Fruit fly (Drosophila melanogaster): ENCODE results near the gene CG13877.
A peak's percentile ranks its signal among the peaks of the same experiment; 100 is the strongest.

Gene CG13877

DNA sequence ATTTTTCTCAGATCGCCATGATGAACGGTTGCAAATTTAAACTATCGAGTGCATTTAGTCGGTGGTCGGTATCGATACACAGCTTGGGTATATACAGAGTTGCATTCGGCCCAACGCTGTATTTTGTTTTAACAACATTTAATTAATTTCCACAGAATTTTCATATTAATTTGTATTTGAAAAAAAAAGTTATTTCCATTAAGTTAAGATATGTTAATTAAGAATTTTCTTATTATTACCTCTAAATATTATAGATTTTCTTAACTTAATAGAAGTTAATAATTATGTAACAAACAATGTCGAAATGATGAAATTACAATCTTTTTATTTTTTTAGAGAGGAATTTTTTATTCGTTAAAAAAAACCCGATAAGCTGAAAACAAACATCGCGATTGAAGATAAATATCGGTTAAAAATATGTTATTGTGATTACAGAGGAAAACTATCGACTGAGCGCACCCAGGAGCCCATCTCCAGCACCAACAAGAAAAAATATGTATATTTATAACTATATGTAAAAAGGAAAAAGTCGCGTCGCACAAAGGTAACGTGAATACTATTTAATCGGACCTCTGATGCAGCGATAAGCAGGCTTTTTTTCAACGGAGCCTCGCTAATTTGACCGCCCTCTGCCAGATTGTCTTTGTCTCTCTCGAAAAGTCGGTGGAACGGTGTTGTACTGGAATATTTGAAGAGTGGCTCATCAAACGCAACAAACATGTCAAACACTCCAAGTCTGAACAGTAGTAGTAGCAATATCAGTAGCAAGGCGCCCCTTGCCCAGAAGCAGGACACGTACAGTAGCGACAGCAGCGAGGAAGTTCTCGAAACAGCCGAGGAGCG, 17.9 kb upstream of the CG13877 start, which contains the start of the genes rno and mri (continued):
- peak; percentile 9 for TF ChIP-seq Hsf (GFP tag; optimal IDR thresholded peaks at IDR 0.05)
- no peak for TF ChIP-seq CG11723 (GFP tag; optimal IDR thresholded peaks at IDR 0.05)
- TF ChIP-seq odd (GFP tag; optimal IDR thresholded peaks at IDR 0.05): peak; percentile 21
- peak; percentile 58 for TF ChIP-seq HHEX (GFP tag; optimal IDR thresholded peaks at IDR 0.05)
- no peak for TF ChIP-seq eyg (GFP tag; optimal IDR thresholded peaks at IDR 0.05)
- no peak for TF ChIP-seq CG15479 (GFP tag; optimal IDR thresholded peaks at IDR 0.05)
- no peak for TF ChIP-seq Sry-β (GFP tag; optimal IDR thresholded peaks at IDR 0.05)
- peak; percentile 44 for TF ChIP-seq trh (GFP tag; optimal IDR thresholded peaks at IDR 0.05)
- TF ChIP-seq lab (GFP tag; optimal IDR thresholded peaks at IDR 0.05): peak; percentile 67
- TF ChIP-seq bab2 (GFP tag; optimal IDR thresholded peaks at IDR 0.05): peak; percentile 51
- TF ChIP-seq en (GFP tag; optimal IDR thresholded peaks at IDR 0.05): no peak
- TF ChIP-seq Scr (GFP tag; IDR thresholded peaks at IDR 0.05; ENCODE audit: partially characterized antibody): peak; percentile 95
- TF ChIP-seq CG2116 (GFP tag; optimal IDR thresholded peaks at IDR 0.05): peak; percentile 99
- TF ChIP-seq Hmr (GFP tag; optimal IDR thresholded peaks at IDR 0.05): peak; percentile 71
- no peak for TF ChIP-seq MTF-1 (GFP tag; optimal IDR thresholded peaks at IDR 0.05; ENCODE audit: borderline replicate concordance)
- TF ChIP-seq CG43689 (GFP tag; IDR thresholded peaks at IDR 0.05): no peak
- TF ChIP-seq MBD-R2 (GFP tag; IDR thresholded peaks at IDR 0.05): peak; percentile 26
- no peak for TF ChIP-seq CG2199 (GFP tag; IDR thresholded peaks at IDR 0.05)
- peak; percentile 62; the same call in 1 of the 2 replicates for TF ChIP-seq klu (GFP tag; IDR thresholded peaks at IDR 0.05)
- no peak for TF ChIP-seq sima (GFP tag; optimal IDR thresholded peaks at IDR 0.05)
- TF ChIP-seq emc (GFP tag; optimal IDR thresholded peaks at IDR 0.05): no peak
- peak; percentile 81 for TF ChIP-seq zen (tag; optimal IDR thresholded peaks at IDR 0.05)
- no peak for TF ChIP-seq Antp (GFP tag; optimal IDR thresholded peaks at IDR 0.05)
- no peak for TF ChIP-seq rib (GFP tag; IDR thresholded peaks at IDR 0.05)
- TF ChIP-seq CG1792 (GFP tag; optimal IDR thresholded peaks at IDR 0.05): no peak
- no peak for TF ChIP-seq Gsc (GFP tag; IDR thresholded peaks at IDR 0.05)
- no peak for TF ChIP-seq Hr78 (GFP tag; optimal IDR thresholded peaks at IDR 0.05)
- TF ChIP-seq knrl (GFP tag; IDR thresholded peaks at IDR 0.05; ENCODE audit: partially characterized antibody): peak; percentile 95
- peak; percentile 64 for TF ChIP-seq fd3F (GFP tag; optimal IDR thresholded peaks at IDR 0.05)
- TF ChIP-seq CG10565 (GFP tag; optimal IDR thresholded peaks at IDR 0.05): no peak
- TF ChIP-seq H2.0 (GFP tag; IDR thresholded peaks at IDR 0.05): peak; percentile 73
- no peak for TF ChIP-seq hkb (optimal IDR thresholded peaks at IDR 0.05)
- TF ChIP-seq hkb (GFP tag; IDR thresholded peaks at IDR 0.05): peak; percentile 66
- TF ChIP-seq CG1602 (GFP tag; optimal IDR thresholded peaks at IDR 0.05): peak; percentile 70
- no peak for TF ChIP-seq CG12769 (tag; optimal IDR thresholded peaks at IDR 0.05)
- TF ChIP-seq gro (GFP tag; optimal IDR thresholded peaks at IDR 0.05): no peak
- no peak for TF ChIP-seq gfzf (GFP tag; optimal IDR thresholded peaks at IDR 0.05)
- peak; percentile 21; the same call in 1 of the 2 replicates for TF ChIP-seq CG5953 (GFP tag; IDR thresholded peaks at IDR 0.05)
- peak; percentile 61 for TF ChIP-seq Six4 (GFP tag; optimal IDR thresholded peaks at IDR 0.05)
- TF ChIP-seq br (optimal IDR thresholded peaks at IDR 0.05): no peak
- peak; percentile 74 for TF ChIP-seq ind (GFP tag; optimal IDR thresholded peaks at IDR 0.05)
- no peak for TF ChIP-seq disco-r (GFP tag; optimal IDR thresholded peaks at IDR 0.05)
- peak; percentile 96 for TF ChIP-seq amos (GFP tag; IDR thresholded peaks at IDR 0.05; ENCODE audit: partially characterized antibody)
- peak; percentile 31 for TF ChIP-seq lilli (GFP tag; optimal IDR thresholded peaks at IDR 0.05)
- peak; percentile 91 for TF ChIP-seq Opbp (GFP tag; IDR thresholded peaks at IDR 0.05; ENCODE audit: partially characterized antibody)
- peak; percentile 77 for TF ChIP-seq CG9817 (tag; optimal IDR thresholded peaks at IDR 0.05)
- TF ChIP-seq Neu2 (GFP tag; optimal IDR thresholded peaks at IDR 0.05; ENCODE audit: borderline replicate concordance): no peak
- no peak for TF ChIP-seq CG18011 (GFP tag; optimal IDR thresholded peaks at IDR 0.05)
- TF ChIP-seq CG15011 (GFP tag; optimal IDR thresholded peaks at IDR 0.05): no peak
